Worm (Caenorhabditis elegans) whole organism, L3 larva: Measurements from ENCODE around the gene F10A3.4.

ENCODE experiments used
- ZK546.5 ChIP-seq: sonication (generic microtip); optimal IDR thresholded peaks from 2 replicates; lab custom pipeline; 2017; ENCODE audit warnings: missing biosample characterization, missing genetic modification characterization
- ama-1 ChIP-seq: fragments of 150-350 bp; optimal IDR thresholded peaks from 2 replicates; lab custom pipeline; 2018
- ceh-16 ChIP-seq: sonication (generic microtip); optimal IDR thresholded peaks from 2 replicates; lab custom pipeline; 2017; ENCODE audit warnings: missing biosample characterization, missing genetic modification characterization
- ceh-28 ChIP-seq: fragments of 150-350 bp; optimal IDR thresholded peaks from 2 replicates; lab custom pipeline; 2014; ENCODE audit warnings: missing biosample characterization, missing genetic modification reagents, missing genetic modification characterization
- ceh-82 ChIP-seq: fragments of 150-350 bp; optimal IDR thresholded peaks from 2 replicates; lab custom pipeline; 2014; ENCODE audit warnings: missing biosample characterization, missing genetic modification characterization
- daf-12 ChIP-seq: fragments of 150-350 bp; optimal IDR thresholded peaks from 2 replicates; lab custom pipeline; 2014; ENCODE audit warnings: missing biosample characterization, missing genetic modification reagents, missing genetic modification characterization
- egl-27 ChIP-seq: sonication (generic microtip); optimal IDR thresholded peaks from 4 replicates; lab custom pipeline; 2017; ENCODE audit warnings: missing biosample characterization, missing genetic modification reagents, missing genetic modification characterization
- egl-5 ChIP-seq: fragments of 150-350 bp; optimal IDR thresholded peaks from 2 replicates; lab custom pipeline; 2017; ENCODE audit warnings: missing biosample characterization, missing genetic modification reagents, missing genetic modification characterization, inconsistent platforms
- elt-2 ChIP-seq: sonication (generic microtip); optimal IDR thresholded peaks from 2 replicates; lab custom pipeline; 2016; ENCODE audit warnings: missing genetic modification reagents, mild to moderate bottlenecking, missing genetic modification characterization, missing compliant biosample characterization
- elt-3 ChIP-seq, 3 experiments: fragments of 150-350 bp in 1 of 3; sonication (generic microtip) in 2 of 3; optimal IDR thresholded peaks; 2 replicates in 2 of 3; 4 replicates in 1 of 3; lab custom pipeline; 2014 to 2017; ENCODE audit warnings: missing biosample characterization in 3 of 3, missing genetic modification characterization in 3 of 3
- fkh-2 ChIP-seq: fragments of 150-350 bp; optimal IDR thresholded peaks from 2 replicates; lab custom pipeline; 2014; ENCODE audit warnings: missing biosample characterization, missing genetic modification reagents, missing genetic modification characterization
- hmg-11 ChIP-seq: sonication (generic microtip); optimal IDR thresholded peaks from 2 replicates; lab custom pipeline; 2016; ENCODE audit warnings: missing genetic modification characterization, missing compliant biosample characterization
- jun-1 ChIP-seq: fragments of 150-350 bp; optimal IDR thresholded peaks from 2 replicates; lab custom pipeline; 2014; ENCODE audit warnings: missing biosample characterization, missing genetic modification reagents, missing genetic modification characterization
- lin-15B ChIP-seq: fragments of 150-350 bp; optimal IDR thresholded peaks from 2 replicates; lab custom pipeline; 2014; ENCODE audit warnings: missing biosample characterization, missing genetic modification characterization
- lsy-12 ChIP-seq: sonication (generic microtip); optimal IDR thresholded peaks from 2 replicates; lab custom pipeline; 2016; ENCODE audit warnings: mild to moderate bottlenecking, missing genetic modification characterization, missing compliant biosample characterization
- mml-1 ChIP-seq: fragments of 150-350 bp; sonication (generic microtip); optimal IDR thresholded peaks from 3 replicates; lab custom pipeline; 2014; ENCODE audit warnings: missing biosample characterization, missing genetic modification characterization
- nfya-1 ChIP-seq: sonication (generic microtip); optimal IDR thresholded peaks from 2 replicates; lab custom pipeline; 2017; ENCODE audit warnings: missing genetic modification characterization, mild to moderate bottlenecking, missing compliant biosample characterization, antibody characterized with exemption, moderate library complexity; ENCODE audit not compliant: insufficient read depth
- nhr-11 ChIP-seq: fragments of 150-350 bp; optimal IDR thresholded peaks from 2 replicates; lab custom pipeline; 2014; ENCODE audit warnings: missing biosample characterization, missing genetic modification characterization
- nhr-12 ChIP-seq: fragments of 150-350 bp; optimal IDR thresholded peaks from 2 replicates; lab custom pipeline; 2014; ENCODE audit warnings: missing biosample characterization, missing genetic modification characterization
- nhr-23 ChIP-seq: fragments of 150-350 bp; optimal IDR thresholded peaks from 2 replicates; lab custom pipeline; 2014; ENCODE audit warnings: missing biosample characterization, missing genetic modification reagents, missing genetic modification characterization
- nhr-237 ChIP-seq: fragments of 150-350 bp; optimal IDR thresholded peaks from 2 replicates; lab custom pipeline; 2014; ENCODE audit warnings: missing biosample characterization, missing genetic modification characterization
- nhr-25 ChIP-seq: sonication (generic microtip); optimal IDR thresholded peaks from 2 replicates; lab custom pipeline; 2017; ENCODE audit warnings: missing biosample characterization, missing genetic modification characterization
- nhr-67 ChIP-seq: fragments of 150-350 bp; optimal IDR thresholded peaks from 2 replicates; lab custom pipeline; 2014; ENCODE audit warnings: missing biosample characterization, missing genetic modification characterization
- nhr-76 ChIP-seq: fragments of 150-350 bp; sonication (generic microtip); optimal IDR thresholded peaks from 5 replicates; lab custom pipeline; 2014; ENCODE audit warnings: missing biosample characterization, missing genetic modification characterization
- nhr-77 ChIP-seq: fragments of 150-350 bp; optimal IDR thresholded peaks from 2 replicates; lab custom pipeline; 2014; ENCODE audit warnings: missing biosample characterization, missing genetic modification characterization
- pha-4 ChIP-seq: fragments of 150-350 bp; optimal IDR thresholded peaks from 2 replicates; lab custom pipeline; 2014; ENCODE audit warnings: missing biosample characterization, missing genetic modification reagents, missing genetic modification characterization
- pqm-1 ChIP-seq: fragments of 150-350 bp; optimal IDR thresholded peaks from 2 replicates; lab custom pipeline; 2017; ENCODE audit warnings: missing biosample characterization, missing genetic modification characterization, inconsistent platforms
- skn-1 ChIP-seq: fragments of 150-350 bp; optimal IDR thresholded peaks from 2 replicates; lab custom pipeline; 2014; ENCODE audit warnings: missing biosample characterization, missing genetic modification characterization
- snpc-4 ChIP-seq: fragments of 150-350 bp; optimal IDR thresholded peaks from 2 replicates; lab custom pipeline; 2014; ENCODE audit warnings: missing biosample characterization, missing genetic modification characterization
- tbx-2 ChIP-seq: sonication (generic microtip); optimal IDR thresholded peaks from 2 replicates; lab custom pipeline; 2016; ENCODE audit warnings: mild to moderate bottlenecking, missing genetic modification characterization, missing compliant biosample characterization
- unc-39 ChIP-seq: sonication (generic microtip); optimal IDR thresholded peaks from 4 replicates; lab custom pipeline; 2017; ENCODE audit warnings: missing biosample characterization, missing genetic modification characterization
- unc-62 ChIP-seq: fragments of 150-350 bp; sonication (generic microtip); optimal IDR thresholded peaks from 4 replicates; lab custom pipeline; 2014; ENCODE audit warnings: missing biosample characterization, missing genetic modification reagents, missing genetic modification characterization
- ztf-11 ChIP-seq: fragments of 150-350 bp; optimal IDR thresholded peaks from 2 replicates; lab custom pipeline; 2014; ENCODE audit warnings: missing biosample characterization, missing genetic modification characterization
- ztf-4 ChIP-seq: fragments of 150-350 bp; optimal IDR thresholded peaks from 2 replicates; lab custom pipeline; 2014; ENCODE audit warnings: missing biosample characterization, missing genetic modification characterization

F10A3.4 gene

ce11 chrV:16153375-16153774 lies 4.5 kb downstream of the F10A3.4 start, which contains the start of gene str-254:
TSS of gene str-254 (minus strand) at chrV:16153475.
- TF ChIP-seq nhr-76 (no peak), nhr-237 (no peak), nhr-25 (tag; lab: Kevin White, UChicago) (no peak), nhr-23 (no peak), ztf-4 (no peak), lin-15B (tag; lab: Kevin White, UChicago) (no peak), nhr-77 (tag; lab: Kevin White, UChicago) (no peak), tbx-2 (tag; lab: Kevin White, UChicago) (no peak), egl-27 (tag; lab: Kevin White, UChicago) (no peak), fkh-2 (tag; lab: Kevin White, UChicago) (no peak), ama-1 (lab: Kevin White, UChicago) (no peak), unc-62 (GFP tag; lab: Kevin White, UChicago) (no peak), ceh-16 (tag; lab: Kevin White, UChicago) (no peak), ztf-11 (no peak), lsy-12 (tag; lab: Kevin White, UChicago) (no peak), egl-5 (tag; lab: Kevin White, UChicago) (no peak), ZK546.5 (tag; lab: Kevin White, UChicago) (no peak)

ce11 chrV:16155111-16155510 lies 6.2 kb downstream of the F10A3.4 start, which contains the start of gene str-97:
TSS of gene str-97 (minus strand) at chrV:16155211.
- no peak for TF ChIP-seq ztf-4
- TF ChIP-seq nhr-237, result no peak
- no peak for TF ChIP-seq daf-12 (tag; lab: Kevin White, UChicago)
- no peak for TF ChIP-seq jun-1 (tag; lab: Kevin White, UChicago)
- TF ChIP-seq nhr-11 (tag; lab: Kevin White, UChicago), result no peak
- no peak for TF ChIP-seq elt-3 (tag; optimal IDR thresholded peaks at IDR 0.05; lab: Kevin White, UChicago)
- no peak for TF ChIP-seq ceh-82 (tag; lab: Kevin White, UChicago)
- TF ChIP-seq skn-1 (tag; lab: Kevin White, UChicago), result no peak
- no peak for TF ChIP-seq pqm-1 (tag; lab: Kevin White, UChicago)

ce11 chrV:16158391-16158790 lies 9.5 kb downstream of the F10A3.4 start, which contains the start of gene str-99:
TSS of gene str-99 (minus strand) at chrV:16158491.
- TF ChIP-seq ceh-28 (tag; lab: Kevin White, UChicago), result no peak
- TF ChIP-seq nhr-23, result no peak
- TF ChIP-seq pqm-1 (tag; lab: Kevin White, UChicago), result no peak
- TF ChIP-seq nhr-76, result no peak
- TF ChIP-seq mml-1 (tag; lab: Kevin White, UChicago), result no peak
- no peak for TF ChIP-seq lsy-12 (tag; lab: Kevin White, UChicago)

ce11 chrV:16159594-16159993 lies 10.7 kb downstream of the F10A3.4 start, which contains the start of gene F10A3.17:
TSS of gene F10A3.17 (minus strand) at chrV:16159694.
- TF ChIP-seq nhr-12 (no peak), nhr-67 (tag; lab: Kevin White, UChicago) (no peak), mml-1 (tag; lab: Kevin White, UChicago) (no peak), elt-2 (tag; lab: Kevin White, UChicago) (no peak), nhr-237 (no peak), tbx-2 (tag; lab: Kevin White, UChicago) (no peak), ceh-16 (tag; lab: Kevin White, UChicago) (no peak), unc-39 (tag; lab: Kevin White, UChicago) (no peak), daf-12 (tag; lab: Kevin White, UChicago) (no peak), lsy-12 (tag; lab: Kevin White, UChicago) (no peak), nhr-11 (tag; lab: Kevin White, UChicago) (no peak), lin-15B (tag; lab: Kevin White, UChicago) (no peak), hmg-11 (tag; lab: Kevin White, UChicago) (no peak), nhr-77 (tag; lab: Kevin White, UChicago) (no peak), fkh-2 (tag; lab: Kevin White, UChicago) (no peak), jun-1 (tag; lab: Kevin White, UChicago) (no peak), ztf-4 (no peak), snpc-4 (tag; lab: Kevin White, UChicago) (no peak), nfya-1 (no peak)

- TF ChIP-seq elt-2 (tag; lab: Kevin White, UChicago), result peak; percentile 42
- peak; percentile 16 for TF ChIP-seq pqm-1 (tag; lab: Kevin White, UChicago)
- TF ChIP-seq egl-27 (tag; lab: Kevin White, UChicago), result no peak
- TF ChIP-seq pha-4 (tag; lab: Kevin White, UChicago), result peak; percentile 71
Measured at ce11 chrV:16160087-16160486, 11.2 kb downstream of the F10A3.4 start.
